Fruit fly (Drosophila melanogaster) Kc167 (cell line): ENCODE results near the gene PKD.

ENCODE experiments used
- Myc ChIP-seq: fragments of >200 bp; optimal IDR thresholded peaks from 2 replicates; lab custom pipeline; 2017; ENCODE audit warnings: missing external identifiers
- Sin3A ChIP-seq: fragments of >200 bp; optimal IDR thresholded peaks from 2 replicates; lab custom pipeline; 2018; ENCODE audit warnings: missing external identifiers
- h ChIP-seq: fragments of >200 bp; optimal IDR thresholded peaks from 3 replicates; lab custom pipeline; 2018; ENCODE audit warnings: missing external identifiers
- insv ChIP-seq: fragments of >200 bp; optimal IDR thresholded peaks from 3 replicates; lab custom pipeline; 2018; ENCODE audit warnings: missing external identifiers
- psq ChIP-seq: fragments of >200 bp; optimal IDR thresholded peaks from 2 replicates; lab custom pipeline; 2017; ENCODE audit warnings: missing external identifiers
- ttk ChIP-seq: sonication (Bioruptor generic); optimal IDR thresholded peaks from 2 replicates; lab custom pipeline; 2017; ENCODE audit warnings: missing external identifiers

Gene PKD

DNA sequence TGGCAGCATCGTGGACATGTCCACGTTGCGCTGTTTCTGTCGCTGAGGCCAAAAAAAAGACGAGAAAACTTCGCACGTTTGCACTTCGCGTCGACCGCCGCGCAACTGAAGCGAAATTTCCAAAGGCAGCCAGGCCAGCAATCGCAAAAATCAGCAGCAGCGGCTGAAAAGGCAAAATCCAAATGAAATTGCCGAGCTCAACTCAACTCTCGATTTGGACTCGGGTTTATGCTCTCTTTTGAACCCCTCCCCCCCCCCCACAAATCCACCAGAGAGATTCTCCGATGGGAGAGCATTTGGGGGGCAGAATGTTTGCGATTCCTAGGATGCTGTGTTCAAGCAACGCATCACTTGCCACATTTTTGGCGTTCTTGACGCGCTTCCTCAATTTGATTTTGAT, at the start of gene PKD:
Gene PKD (minus strand): TSS at position 88 of the 400 bp plus-strand sequence.
- no peak for TF ChIP-seq Sin3A (lab: Kevin White, UChicago)
- TF ChIP-seq Myc (lab: Kevin White, UChicago), result no peak
- TF ChIP-seq insv (lab: Kevin White, UChicago), result no peak
- no peak for TF ChIP-seq ttk (lab: Kevin White, UChicago)
- TF ChIP-seq h, result no peak
- no peak for TF ChIP-seq psq (lab: Kevin White, UChicago)

DNA sequence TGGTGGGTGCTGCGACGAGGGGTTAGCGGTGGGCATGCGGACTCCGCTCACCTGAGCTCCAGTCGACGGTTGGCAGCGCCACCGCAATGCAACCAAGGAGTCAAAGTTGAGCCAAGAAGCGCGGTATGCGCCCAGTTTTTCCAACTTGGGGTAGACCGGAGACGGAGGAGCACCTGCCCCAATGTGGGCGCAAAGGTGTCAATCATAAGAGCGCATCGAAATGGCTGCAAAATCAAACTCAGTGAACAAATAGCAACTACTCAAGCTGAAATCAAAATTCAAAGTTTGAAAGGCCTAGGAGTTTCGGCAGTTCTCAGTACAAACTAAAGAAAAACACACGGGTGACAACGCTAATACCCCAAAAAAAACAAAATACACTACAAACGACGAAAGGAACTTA, 47.5 kb upstream of the PKD start, which contains the start of gene hmw:
Gene hmw (plus strand): TSS at position 301 of the 400 bp plus-strand sequence.
- TF ChIP-seq Sin3A (lab: Kevin White, UChicago) (no peak), insv (lab: Kevin White, UChicago) (no peak), Myc (lab: Kevin White, UChicago) (no peak), psq (lab: Kevin White, UChicago) (no peak), ttk (lab: Kevin White, UChicago) (no peak), h (no peak)

- no peak for TF ChIP-seq h
- no peak for TF ChIP-seq psq (lab: Kevin White, UChicago)
- no peak for TF ChIP-seq Sin3A (lab: Kevin White, UChicago)
- no peak for TF ChIP-seq insv (lab: Kevin White, UChicago)
- TF ChIP-seq ttk (lab: Kevin White, UChicago), result no peak
- TF ChIP-seq Myc (lab: Kevin White, UChicago), result no peak
Observed at dm6 chr3R:18360630-18361260, 46.5 kb upstream of the PKD start, which contains the start of gene CG15803. Gene CG15803, minus strand, starts transcription at chr3R:18360728.

dm6 chr3R:18355781-18356180, 41.6 kb upstream of the PKD start:
- no peak for TF ChIP-seq h
- TF ChIP-seq Myc (lab: Kevin White, UChicago), result no peak
- TF ChIP-seq psq (lab: Kevin White, UChicago), result no peak
- TF ChIP-seq insv (lab: Kevin White, UChicago), result no peak
- no peak for TF ChIP-seq ttk (lab: Kevin White, UChicago)
- TF ChIP-seq Sin3A (lab: Kevin White, UChicago), result no peak

dm6 chr3R:18338493-18338892, 24.3 kb upstream of the PKD start:
- TF ChIP-seq psq (lab: Kevin White, UChicago), result no peak
- no peak for TF ChIP-seq h
- TF ChIP-seq ttk (lab: Kevin White, UChicago), result no peak
- no peak for TF ChIP-seq insv (lab: Kevin White, UChicago)
- TF ChIP-seq Myc (lab: Kevin White, UChicago), result no peak
- no peak for TF ChIP-seq Sin3A (lab: Kevin White, UChicago)

dm6 chr3R:18328842-18329241, 14.6 kb upstream of the PKD start, which contains the start of gene naz:
Gene naz, minus strand, starts transcription at chr3R:18328942.
- TF ChIP-seq Myc (lab: Kevin White, UChicago) (no peak), psq (lab: Kevin White, UChicago) (no peak), h (no peak), ttk (lab: Kevin White, UChicago) (no peak), insv (lab: Kevin White, UChicago) (no peak), Sin3A (lab: Kevin White, UChicago) (no peak)

- no peak for TF ChIP-seq Myc (lab: Kevin White, UChicago)
- TF ChIP-seq h, result no peak
- no peak for TF ChIP-seq psq (lab: Kevin White, UChicago)
- TF ChIP-seq insv (lab: Kevin White, UChicago), result no peak
- TF ChIP-seq ttk (lab: Kevin White, UChicago), result no peak
- TF ChIP-seq Sin3A (lab: Kevin White, UChicago), result no peak
Observed at dm6 chr3R:18314824-18315690, 850 bp upstream of the PKD start.

DNA sequence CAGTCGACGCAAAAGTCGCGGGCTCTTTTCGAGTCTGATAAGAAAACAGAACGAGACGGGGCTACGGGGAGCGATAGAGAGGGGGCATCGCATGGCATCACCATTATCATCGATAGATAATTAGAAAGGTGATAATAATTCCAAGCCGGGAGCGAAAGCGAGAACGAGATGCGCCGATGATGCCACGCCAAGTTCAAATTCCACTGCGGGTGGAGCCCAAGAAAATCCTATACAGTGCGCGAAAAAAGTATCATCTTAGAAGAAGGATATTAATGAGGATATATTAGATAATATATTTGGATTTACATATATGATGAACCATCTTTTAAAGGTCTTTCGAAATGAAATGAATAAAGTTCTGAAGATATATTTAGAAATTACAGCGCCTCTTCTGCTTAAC, 1.4 kb downstream of the PKD start:
- TF ChIP-seq ttk (lab: Kevin White, UChicago) (no peak), h (no peak), Myc (lab: Kevin White, UChicago) (no peak), psq (lab: Kevin White, UChicago) (no peak), insv (lab: Kevin White, UChicago) (no peak), Sin3A (lab: Kevin White, UChicago) (no peak)

DNA sequence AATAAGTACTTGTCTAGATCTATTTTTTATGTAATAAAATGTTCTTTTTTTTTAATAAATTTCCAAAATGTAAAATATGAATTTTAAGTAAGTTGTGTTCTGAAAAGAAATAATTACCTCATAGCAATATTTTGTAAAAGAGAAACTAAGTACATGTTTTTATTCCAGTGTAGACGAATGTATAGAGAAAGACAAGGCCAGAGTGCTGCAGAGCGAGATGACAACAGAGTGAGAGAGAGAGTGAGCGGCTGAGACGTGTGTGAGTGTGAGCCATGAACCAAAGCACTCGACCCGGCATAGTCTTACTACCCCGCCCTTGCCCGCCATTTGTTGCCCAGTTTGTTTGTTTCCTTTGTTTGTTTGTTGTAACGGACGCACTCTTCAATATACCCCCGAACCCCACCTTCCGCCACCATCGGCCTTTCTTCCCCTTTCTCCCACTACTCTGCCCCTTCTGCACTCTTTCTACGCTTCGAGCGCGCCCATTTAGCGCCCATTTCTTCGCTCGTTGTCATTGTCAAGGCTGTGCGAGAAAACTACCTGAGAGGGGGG, 2.8 kb downstream of the PKD start:
- TF ChIP-seq Myc (lab: Kevin White, UChicago), result no peak
- TF ChIP-seq ttk (lab: Kevin White, UChicago), result no peak
- no peak for TF ChIP-seq h
- TF ChIP-seq insv (lab: Kevin White, UChicago), result no peak

dm6 chr3R:18310766-18311367, 3.3 kb downstream of the PKD start:
- TF ChIP-seq psq (lab: Kevin White, UChicago) (no peak), Myc (lab: Kevin White, UChicago) (no peak), ttk (lab: Kevin White, UChicago) (no peak), Sin3A (lab: Kevin White, UChicago) (no peak), h (no peak), insv (lab: Kevin White, UChicago) (no peak)

DNA sequence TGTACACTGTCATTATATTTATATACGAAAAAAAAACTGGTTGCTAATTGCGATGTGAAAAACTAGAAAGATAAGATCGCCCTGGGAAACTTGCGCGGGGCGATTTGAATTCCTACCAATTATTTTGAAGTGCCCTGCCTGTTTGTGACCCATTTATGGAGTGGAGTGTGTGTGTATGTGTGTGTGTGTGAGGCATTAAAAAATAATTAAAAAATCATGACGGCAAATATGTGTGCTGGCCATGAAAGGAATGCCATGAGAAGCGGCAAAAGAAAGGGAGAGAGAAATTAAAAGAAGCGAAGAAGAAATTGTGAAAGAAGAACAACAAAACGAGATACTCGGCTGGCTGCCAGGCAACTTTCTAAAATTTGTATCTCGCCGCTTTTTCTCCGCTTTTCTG, 4.3 kb downstream of the PKD start:
- no peak for TF ChIP-seq ttk (lab: Kevin White, UChicago)
- TF ChIP-seq Sin3A (lab: Kevin White, UChicago), result no peak
- TF ChIP-seq h, result no peak
- TF ChIP-seq Myc (lab: Kevin White, UChicago), result no peak
- TF ChIP-seq psq (lab: Kevin White, UChicago), result no peak
- TF ChIP-seq insv (lab: Kevin White, UChicago), result no peak
